Fruit fly (Drosophila melanogaster): ENCODE data around the gene CG42692.

Gene CG42692

DNA sequence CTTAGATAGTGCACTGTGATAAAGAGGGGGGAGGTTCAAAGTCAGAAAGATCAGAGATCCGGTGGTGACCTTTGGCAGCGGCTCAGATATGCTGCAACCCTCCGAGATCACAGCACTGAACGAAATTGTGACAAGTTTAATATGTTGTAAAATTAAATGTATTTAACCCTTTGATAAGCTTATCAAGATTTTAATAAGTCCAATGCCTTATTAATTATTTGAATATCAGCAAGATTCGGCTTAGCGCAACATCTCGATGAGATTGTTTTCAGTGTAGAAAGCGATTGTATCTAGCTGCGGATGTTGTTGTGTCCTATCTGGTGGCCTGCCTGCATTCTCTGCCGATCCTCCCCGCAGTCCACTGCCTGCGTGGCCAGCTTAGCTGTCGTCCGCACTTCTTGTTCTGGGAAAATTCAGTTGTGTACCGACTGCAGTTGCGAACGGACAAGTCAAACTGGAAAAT, 39.3 kb downstream of the CG42692 start, which contains the start of gene NimC4 (continued):
- no peak for TF ChIP-seq CG13287 (GFP tag; IDR thresholded peaks at IDR 0.05; ENCODE audit: partially characterized antibody)
- TF ChIP-seq CG8089 (GFP tag; optimal IDR thresholded peaks at IDR 0.05) = peak; percentile 70
- TF ChIP-seq CG12155 (GFP tag; optimal IDR thresholded peaks at IDR 0.05) = peak; percentile 65
- TF ChIP-seq Camta (GFP tag; optimal IDR thresholded peaks at IDR 0.05) = peak; percentile 80
- TF ChIP-seq CG1024 (GFP tag; IDR thresholded peaks at IDR 0.05) = peak; percentile 57; the same call in 1 of the 2 replicates
- TF ChIP-seq Taf1 (GFP tag; IDR thresholded peaks at IDR 0.05) = no peak
- TF ChIP-seq Asciz (GFP tag; optimal IDR thresholded peaks at IDR 0.05) = peak; percentile 22
- TF ChIP-seq trem (tag; optimal IDR thresholded peaks at IDR 0.05) = peak; percentile 92
- peak; percentile 64 for TF ChIP-seq en (GFP tag; optimal IDR thresholded peaks at IDR 0.05)
- TF ChIP-seq Fer2 (tag; optimal IDR thresholded peaks at IDR 0.05) = no peak
- TF ChIP-seq tna (GFP tag; IDR thresholded peaks at IDR 0.05; ENCODE audit: partially characterized antibody) = no peak
- peak; percentile 76 for TF ChIP-seq CG33213 (GFP tag; optimal IDR thresholded peaks at IDR 0.05)
- peak; percentile 70 for TF ChIP-seq CG16863 (GFP tag; optimal IDR thresholded peaks at IDR 0.05)
- TF ChIP-seq H2.0 (GFP tag; IDR thresholded peaks at IDR 0.05) = peak; percentile 70
- TF ChIP-seq gsb (GFP tag; IDR thresholded peaks at IDR 0.05) = no peak
- TF ChIP-seq CG4730 (GFP tag; IDR thresholded peaks at IDR 0.05) = peak; percentile 68
- TF ChIP-seq Mes4 (GFP tag; optimal IDR thresholded peaks at IDR 0.05) = peak; percentile 63
- peak; percentile 55 for TF ChIP-seq mam (GFP tag; optimal IDR thresholded peaks at IDR 0.05)
- peak; percentile 45 for TF ChIP-seq HLH54F (GFP tag; optimal IDR thresholded peaks at IDR 0.05)
- no peak for TF ChIP-seq CG11456 (GFP tag; IDR thresholded peaks at IDR 0.05)
- TF ChIP-seq CG13894 (tag; optimal IDR thresholded peaks at IDR 0.05) = no peak
- TF ChIP-seq pum (GFP tag; optimal IDR thresholded peaks at IDR 0.05) = peak; percentile 84
- peak; percentile 30; the same call in 1 of the 2 replicates for TF ChIP-seq ro (GFP tag; IDR thresholded peaks at IDR 0.05)
- TF ChIP-seq CG4424 (GFP tag; optimal IDR thresholded peaks at IDR 0.05) = peak; percentile 84
- peak; percentile 76 for TF ChIP-seq CG30403 (GFP tag; optimal IDR thresholded peaks at IDR 0.05)
- TF ChIP-seq pros (GFP tag; optimal IDR thresholded peaks at IDR 0.05) = peak; percentile 20
- TF ChIP-seq ac (GFP tag; optimal IDR thresholded peaks at IDR 0.05) = peak; percentile 98
- peak; percentile 62 for TF ChIP-seq bcd (GFP tag; optimal IDR thresholded peaks at IDR 0.05)
- no peak for TF ChIP-seq ftz-f1 (GFP tag; optimal IDR thresholded peaks at IDR 0.05)
- peak; percentile 73 for TF ChIP-seq Ssrp (tag; optimal IDR thresholded peaks at IDR 0.05)
- TF ChIP-seq CG2678 (tag; optimal IDR thresholded peaks at IDR 0.05) = peak; percentile 64
- peak; percentile 65 for TF ChIP-seq sob (GFP tag; IDR thresholded peaks at IDR 0.05)
- TF ChIP-seq CG10274 (GFP tag; optimal IDR thresholded peaks at IDR 0.05) = peak; percentile 33
- peak; percentile 81 for TF ChIP-seq CG12744 (GFP tag; optimal IDR thresholded peaks at IDR 0.05)
- TF ChIP-seq btn (GFP tag; optimal IDR thresholded peaks at IDR 0.05) = peak; percentile 68
- TF ChIP-seq Chrac-16 (GFP tag; optimal IDR thresholded peaks at IDR 0.05) = peak; percentile 89
- TF ChIP-seq CG18619 (GFP tag; optimal IDR thresholded peaks at IDR 0.05) = peak; percentile 54
- peak; percentile 86 for TF ChIP-seq CG16815 (GFP tag; optimal IDR thresholded peaks at IDR 0.05)
- TF ChIP-seq cad (GFP tag; optimal IDR thresholded peaks at IDR 0.05) = no peak
- TF ChIP-seq cato (GFP tag; optimal IDR thresholded peaks at IDR 0.05; ENCODE audit: borderline replicate concordance) = peak; percentile 60
- peak; percentile 69 for TF ChIP-seq MTF-1 (GFP tag; optimal IDR thresholded peaks at IDR 0.05; ENCODE audit: borderline replicate concordance)
- no peak for TF ChIP-seq Oaz (GFP tag; IDR thresholded peaks at IDR 0.05)
- no peak for TF ChIP-seq CG10543 (GFP tag; optimal IDR thresholded peaks at IDR 0.05)
- TF ChIP-seq Usf (GFP tag; optimal IDR thresholded peaks at IDR 0.05) = peak; percentile 71
- TF ChIP-seq CG14710 (tag; optimal IDR thresholded peaks at IDR 0.05) = peak; percentile 93
- no peak for TF ChIP-seq Dbx (GFP tag; IDR thresholded peaks at IDR 0.05)
- TF ChIP-seq CG7357 (GFP tag; IDR thresholded peaks at IDR 0.05) = peak; percentile 57; the same call in 1 of the 3 replicates
- TF ChIP-seq CG11247 (GFP tag; IDR thresholded peaks at IDR 0.05) = peak; percentile 41; the same call in 1 of the 2 replicates
- peak; percentile 51 for TF ChIP-seq CG18599 (GFP tag; optimal IDR thresholded peaks at IDR 0.05)
- TF ChIP-seq tx (GFP tag; optimal IDR thresholded peaks at IDR 0.05) = peak; percentile 52
- TF ChIP-seq ken (GFP tag; IDR thresholded peaks at IDR 0.05) = peak; percentile 41; the same call in 1 of the 3 replicates
